Worm (Caenorhabditis elegans): ENCODE measurements around the gene C18E9.9.

The C18E9.9 gene

DNA sequence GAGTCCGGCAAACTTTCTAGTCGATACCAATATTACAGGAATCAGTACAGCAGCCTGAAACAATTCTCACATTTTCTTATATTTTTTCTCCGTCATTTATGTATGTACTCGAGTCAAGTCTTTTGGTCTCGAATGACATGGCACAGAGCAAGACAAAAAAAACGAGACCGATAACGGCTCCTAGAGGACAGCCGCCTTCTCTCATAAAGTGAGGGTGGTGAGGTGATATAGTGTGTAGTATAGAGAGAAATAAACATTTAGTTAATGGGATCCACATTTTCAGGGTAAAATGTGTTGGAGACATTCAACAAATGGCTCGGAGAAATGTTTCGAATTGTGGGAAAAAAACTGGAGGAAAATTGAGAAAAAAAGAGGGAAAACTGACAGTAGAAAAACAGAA lies 27.1 kb downstream of the C18E9.9 start:
- TF ChIP-seq mep-1 (tag; optimal IDR thresholded peaks at IDR 0.05) (no peak), unc-120 (tag; optimal IDR thresholded peaks at IDR 0.05; ENCODE audit: poor library complexity, severe bottlenecking) (peak; percentile 29), hlh-1 (tag; optimal IDR thresholded peaks at IDR 0.05) (peak; percentile 53)

DNA sequence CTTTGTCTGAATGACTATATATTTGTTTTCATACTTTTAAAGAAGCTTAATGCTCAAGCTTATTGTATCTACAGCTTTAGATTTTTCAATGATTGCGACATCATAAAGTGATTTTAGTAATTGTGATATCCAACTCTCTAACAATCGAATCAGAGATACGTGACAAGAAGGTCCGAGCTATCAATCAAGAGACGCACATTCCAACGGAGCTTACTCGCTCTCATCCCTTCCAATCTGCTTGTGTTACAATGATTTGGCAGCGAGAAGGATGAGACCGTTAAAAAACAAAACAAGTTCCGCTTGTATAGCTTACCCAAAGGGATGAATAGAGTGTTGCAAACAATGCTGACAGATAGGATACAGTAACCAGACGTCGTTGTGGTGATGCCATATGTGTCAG lies 27.9 kb downstream of the C18E9.9 start:
- TF ChIP-seq bed-3 (GFP tag; optimal IDR thresholded peaks at IDR 0.05) (no peak), unc-62 (GFP tag; optimal IDR thresholded peaks at IDR 0.05) (peak; percentile 87), nhr-76 (tag; optimal IDR thresholded peaks at IDR 0.05) (no peak), nhr-12 (tag; optimal IDR thresholded peaks at IDR 0.05) (no peak)

DNA sequence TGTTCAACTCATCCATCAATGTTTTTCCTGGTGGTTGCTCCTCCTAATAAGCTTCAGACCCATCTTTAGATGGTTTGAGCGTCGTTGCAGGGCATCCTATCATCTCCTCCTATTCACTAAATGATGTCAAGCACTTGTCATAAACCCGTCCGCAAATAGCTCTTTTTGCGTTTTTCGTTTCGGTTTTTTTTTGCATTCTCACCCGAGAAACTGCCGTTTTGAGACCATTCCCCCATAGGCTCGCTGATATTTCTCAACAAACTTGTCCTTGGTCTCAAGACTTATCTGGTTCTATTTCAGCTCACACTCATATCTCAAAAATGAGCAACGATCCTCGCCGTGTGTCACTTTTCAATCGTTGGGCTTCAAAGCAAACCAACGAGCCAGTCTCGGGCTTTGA lies 28.9 kb downstream of the C18E9.9 start, which contains the start of gene cal-2:
Gene cal-2 (plus strand): TSS at position 301 of the 400 bp plus-strand sequence.
- TF ChIP-seq ham-2 (GFP tag; optimal IDR thresholded peaks at IDR 0.05) (no peak), ceh-39 (tag; optimal IDR thresholded peaks at IDR 0.05) (no peak), nhr-76 (tag; optimal IDR thresholded peaks at IDR 0.05) (no peak), pha-4 (tag; optimal IDR thresholded peaks at IDR 0.05) (no peak), lin-32 (GFP tag; optimal IDR thresholded peaks at IDR 0.05) (no peak), sptf-1 (tag; optimal IDR thresholded peaks at IDR 0.05) (no peak), ces-1 (GFP tag; optimal IDR thresholded peaks at IDR 0.05) (no peak), bed-3 (GFP tag; optimal IDR thresholded peaks at IDR 0.05) (no peak), nhr-12 (tag; optimal IDR thresholded peaks at IDR 0.05) (no peak), lsy-2 (tag; optimal IDR thresholded peaks at IDR 0.05) (no peak), unc-39 (tag; optimal IDR thresholded peaks at IDR 0.05) (no peak), nhr-28 (tag; optimal IDR thresholded peaks at IDR 0.05) (no peak), mab-5 (tag; optimal IDR thresholded peaks at IDR 0.05) (no peak), hlh-1 (tag; optimal IDR thresholded peaks at IDR 0.05) (no peak)

DNA sequence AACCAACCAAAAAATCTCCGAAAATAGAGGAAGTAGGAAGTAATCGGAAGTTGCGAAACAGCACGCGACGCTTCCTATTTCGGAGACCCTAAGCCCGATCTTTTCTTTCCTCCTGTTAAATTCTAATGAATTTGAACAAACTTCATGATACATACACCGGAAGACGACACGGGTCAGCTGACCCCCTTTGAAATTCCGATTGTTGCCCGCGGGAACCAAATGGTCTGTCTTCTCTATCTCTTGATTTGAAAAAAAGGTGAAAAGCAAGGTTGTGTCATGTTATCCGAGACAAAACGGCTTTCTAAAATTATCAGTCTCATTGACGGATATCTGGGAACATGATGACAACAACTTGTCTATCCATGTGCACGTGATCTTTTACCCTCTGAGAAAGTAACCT lies 30.3 kb downstream of the C18E9.9 start:
- TF ChIP-seq unc-120 (tag; optimal IDR thresholded peaks at IDR 0.05; ENCODE audit: poor library complexity, severe bottlenecking), result peak; percentile 32
- peak; percentile 51 for TF ChIP-seq hlh-1 (tag; optimal IDR thresholded peaks at IDR 0.05)
- peak; percentile 21 for TF ChIP-seq unc-62 (GFP tag; optimal IDR thresholded peaks at IDR 0.05)
- no peak for TF ChIP-seq mep-1 (tag; optimal IDR thresholded peaks at IDR 0.05)

DNA sequence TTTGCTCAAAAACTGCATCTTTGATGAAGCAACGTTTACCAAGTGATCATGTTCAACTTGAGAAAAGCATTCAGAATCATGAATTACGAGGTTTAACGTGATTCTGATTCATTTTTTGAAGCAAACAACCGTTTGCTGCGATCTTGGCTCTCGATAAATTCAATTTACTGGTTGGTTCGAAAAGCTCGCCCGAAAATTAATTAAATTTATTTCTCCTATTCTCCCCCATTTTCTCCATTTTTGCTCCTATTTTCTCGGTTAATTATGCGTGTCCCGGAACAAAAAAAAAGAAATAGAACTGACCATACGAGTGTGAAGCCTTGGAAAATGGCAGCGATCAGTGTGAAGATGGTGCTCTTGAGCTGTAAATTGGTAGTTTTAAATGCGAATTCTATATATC lies 32.4 kb downstream of the C18E9.9 start:
- TF ChIP-seq ces-1 (GFP tag; optimal IDR thresholded peaks at IDR 0.05), result peak; percentile 94
- no peak for TF ChIP-seq sptf-1 (tag; optimal IDR thresholded peaks at IDR 0.05)

DNA sequence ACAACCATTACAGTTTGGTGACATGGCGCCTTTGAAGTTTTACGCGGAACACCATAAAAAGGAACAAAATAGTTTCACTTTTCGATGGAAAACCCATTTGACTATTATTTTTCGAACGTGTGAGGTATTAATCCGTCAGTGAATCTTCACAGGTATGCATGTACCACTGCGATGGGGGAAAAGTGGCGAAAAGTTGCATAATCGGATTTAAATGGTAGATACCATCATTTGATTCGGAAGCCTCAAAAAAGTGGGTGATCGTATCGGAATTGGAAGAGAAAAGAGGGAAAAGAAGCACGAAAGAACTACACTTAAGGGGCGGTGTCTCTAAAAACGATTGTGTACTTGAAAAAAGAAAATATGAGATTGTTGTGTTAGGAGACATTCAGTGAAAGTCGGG lies 35.6 kb downstream of the C18E9.9 start:
- TF ChIP-seq elt-1 (tag; optimal IDR thresholded peaks at IDR 0.05; ENCODE audit: borderline replicate concordance, insufficient read depth) (peak; percentile 16), lin-13 (tag; optimal IDR thresholded peaks at IDR 0.05) (no peak), ces-1 (GFP tag; optimal IDR thresholded peaks at IDR 0.05) (no peak), ham-2 (GFP tag; optimal IDR thresholded peaks at IDR 0.05) (no peak), nhr-76 (tag; optimal IDR thresholded peaks at IDR 0.05) (no peak)

DNA sequence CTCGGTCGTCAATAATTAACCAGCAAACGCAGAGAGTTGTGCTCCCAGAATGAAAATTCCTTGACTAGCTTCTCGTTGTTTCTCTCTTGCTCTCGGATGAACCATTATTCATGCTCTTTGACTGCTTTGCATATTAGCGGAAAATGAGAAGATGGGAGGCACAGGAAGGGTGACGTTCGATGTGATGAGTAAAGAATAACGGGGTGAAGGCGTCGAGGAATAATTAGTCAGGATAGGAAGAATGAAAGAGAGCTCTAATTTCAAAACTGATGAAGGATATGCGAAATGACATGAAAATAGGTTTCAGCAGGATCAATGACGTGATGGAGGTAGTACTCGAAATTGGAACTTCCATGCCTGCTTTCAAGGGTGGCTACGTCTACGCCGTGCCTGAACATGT lies 38.1 kb downstream of the C18E9.9 start:
- TF ChIP-seq ham-2 (GFP tag; optimal IDR thresholded peaks at IDR 0.05), result no peak

DNA sequence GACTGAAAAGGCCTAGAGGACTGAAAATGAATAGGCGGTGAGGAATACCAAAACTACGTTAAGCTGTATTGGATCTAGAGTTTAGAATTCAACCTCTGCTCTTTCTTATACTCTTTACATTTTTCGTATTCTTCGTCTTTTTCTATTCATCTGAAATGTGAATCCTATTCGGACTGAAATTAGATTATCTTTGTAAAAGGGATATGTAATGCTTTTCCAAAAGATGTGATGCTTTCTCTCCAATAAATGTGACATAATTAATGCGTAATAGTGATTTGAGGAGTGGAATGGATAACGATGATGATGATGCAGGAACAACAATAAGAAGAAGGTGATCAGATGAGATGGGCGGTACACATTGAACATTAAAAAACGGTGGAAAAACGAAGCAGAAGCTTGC lies 40.7 kb downstream of the C18E9.9 start:
- TF ChIP-seq elt-1 (tag; optimal IDR thresholded peaks at IDR 0.05; ENCODE audit: borderline replicate concordance, insufficient read depth) (no peak), sptf-1 (tag; optimal IDR thresholded peaks at IDR 0.05) (no peak), mep-1 (tag; optimal IDR thresholded peaks at IDR 0.05) (no peak), pha-4 (tag; optimal IDR thresholded peaks at IDR 0.05) (no peak), ces-1 (GFP tag; optimal IDR thresholded peaks at IDR 0.05) (peak; percentile 52)

DNA sequence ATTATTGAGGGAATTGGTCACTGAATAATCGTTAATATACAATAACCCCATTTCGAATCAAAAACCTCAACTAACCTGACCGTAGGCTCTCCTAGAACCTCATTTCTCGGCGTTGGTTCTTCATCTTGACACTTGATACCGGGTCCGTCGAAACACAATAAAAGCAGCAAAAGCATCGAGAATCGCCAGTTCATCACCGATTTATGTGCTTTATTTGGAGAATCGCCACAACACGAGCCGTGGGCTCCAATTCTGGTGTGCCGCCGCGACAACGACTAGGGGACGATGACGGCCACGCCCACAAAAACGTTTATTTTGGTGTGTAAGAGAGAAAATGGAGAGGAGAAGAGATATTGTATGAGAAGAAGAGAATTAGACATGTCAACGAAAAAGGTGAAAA lies 42.0 kb downstream of the C18E9.9 start, which contains the start of gene cutl-15:
Gene cutl-15 (minus strand): TSS at position 298 of the 400 bp plus-strand sequence.
- TF ChIP-seq unc-62 (GFP tag; optimal IDR thresholded peaks at IDR 0.05), result no peak
- no peak for TF ChIP-seq nhr-12 (tag; optimal IDR thresholded peaks at IDR 0.05)
- no peak for TF ChIP-seq ceh-83 (GFP tag; optimal IDR thresholded peaks at IDR 0.05)
- no peak for TF ChIP-seq snpc-4 (tag; optimal IDR thresholded peaks at IDR 0.05)
- no peak for TF ChIP-seq mep-1 (tag; optimal IDR thresholded peaks at IDR 0.05)
- no peak for TF ChIP-seq nhr-76 (tag; optimal IDR thresholded peaks at IDR 0.05)
- TF ChIP-seq blmp-1 (tag; optimal IDR thresholded peaks at IDR 0.05), result no peak
- no peak for TF ChIP-seq lin-32 (GFP tag; optimal IDR thresholded peaks at IDR 0.05)
- no peak for TF ChIP-seq bed-3 (GFP tag; optimal IDR thresholded peaks at IDR 0.05)
- no peak for TF ChIP-seq elt-3 (tag; optimal IDR thresholded peaks at IDR 0.05)
- no peak for TF ChIP-seq pha-4 (tag; optimal IDR thresholded peaks at IDR 0.05)
- TF ChIP-seq ztf-11 (tag; optimal IDR thresholded peaks at IDR 0.05), result no peak
- no peak for TF ChIP-seq elt-1 (tag; optimal IDR thresholded peaks at IDR 0.05; ENCODE audit: borderline replicate concordance, insufficient read depth)
- TF ChIP-seq ham-2 (GFP tag; optimal IDR thresholded peaks at IDR 0.05), result no peak
- TF ChIP-seq sptf-1 (tag; optimal IDR thresholded peaks at IDR 0.05), result no peak
- no peak for TF ChIP-seq ceh-43 (GFP tag; optimal IDR thresholded peaks at IDR 0.05)
